Fruit fly (Drosophila melanogaster): ENCODE measurements around the gene Bin1.
A peak's percentile ranks its signal among the peaks of the same experiment; 100 is the strongest.

The Bin1 gene

dm6 chr3R:16206162-16206561 lies 16.8 kb upstream of the Bin1 start:
- TF ChIP-seq fru (GFP tag; optimal IDR thresholded peaks at IDR 0.05) (no peak), Sp1 (GFP tag; optimal IDR thresholded peaks at IDR 0.05) (peak; percentile 18), HLH106 (tag; optimal IDR thresholded peaks at IDR 0.05) (peak; percentile 6)

DNA sequence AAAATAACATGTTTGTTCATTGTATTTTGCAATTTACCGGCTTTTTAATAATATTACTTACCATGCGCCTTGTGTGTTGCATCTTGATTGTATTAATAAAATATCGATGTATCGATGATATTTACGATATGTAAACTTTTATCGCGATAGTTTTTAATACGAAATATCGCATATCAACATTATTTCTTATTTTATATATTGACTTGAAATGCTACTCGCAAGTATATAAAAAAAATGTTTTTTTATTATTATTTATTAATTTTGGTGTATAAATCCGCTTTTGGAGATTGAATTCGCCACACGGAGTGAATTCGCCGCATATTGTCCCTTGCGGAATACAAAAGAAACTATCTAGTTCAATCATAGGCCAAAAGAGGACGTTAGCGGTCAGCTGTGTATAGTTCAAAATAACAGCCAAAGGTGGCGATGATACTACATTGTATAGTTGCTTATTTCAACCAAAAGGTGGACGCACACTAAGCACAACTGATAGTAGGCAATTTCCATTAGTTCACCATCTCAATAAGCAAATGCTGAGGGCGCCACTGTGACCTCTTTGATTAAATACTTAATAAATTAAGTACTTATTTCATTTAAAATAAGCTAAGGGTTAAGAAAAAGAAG lies 15.9 kb upstream of the Bin1 start, which contains the start of gene mtSSB:
TSS of gene mtSSB (minus strand) at position 96 of the 624 bp plus-strand sequence.
- no peak for TF ChIP-seq Dif (GFP tag; optimal IDR thresholded peaks at IDR 0.05; ENCODE audit: partially characterized antibody)
- TF ChIP-seq Abd-B (GFP tag; optimal IDR thresholded peaks at IDR 0.05), result no peak
- no peak for TF ChIP-seq woc (GFP tag; optimal IDR thresholded peaks at IDR 0.05)
- TF ChIP-seq rgr (GFP tag; optimal IDR thresholded peaks at IDR 0.05), result peak; percentile 93
- TF ChIP-seq Sp1 (GFP tag; optimal IDR thresholded peaks at IDR 0.05), result no peak
- peak; percentile 36 for TF ChIP-seq Vsx2 (GFP tag; optimal IDR thresholded peaks at IDR 0.05; ENCODE audit: partially characterized antibody)
- peak; percentile 88 for TF ChIP-seq br (GFP tag; optimal IDR thresholded peaks at IDR 0.05)
- TF ChIP-seq dl (GFP tag; optimal IDR thresholded peaks at IDR 0.05; ENCODE audit: insufficient read depth in 1 of 2, partially characterized antibody in 2 of 2), result peak in 1 of 2 experiments; percentile 2
- TF ChIP-seq GATAd (GFP tag; optimal IDR thresholded peaks at IDR 0.05), result no peak
- peak; percentile 83 for TF ChIP-seq fru (GFP tag; optimal IDR thresholded peaks at IDR 0.05)
- no peak for TF ChIP-seq Mio (GFP tag; optimal IDR thresholded peaks at IDR 0.05)
- no peak for TF ChIP-seq lola (GFP tag; optimal IDR thresholded peaks at IDR 0.05)
- TF ChIP-seq tai (GFP tag; optimal IDR thresholded peaks at IDR 0.05), result peak; percentile 92
- TF ChIP-seq ey (GFP tag; optimal IDR thresholded peaks at IDR 0.05), result peak; percentile 83
- TF ChIP-seq brk (GFP tag; optimal IDR thresholded peaks at IDR 0.05), result peak; percentile 84
- TF ChIP-seq sage (GFP tag; optimal IDR thresholded peaks at IDR 0.05), result peak; percentile 52
- TF ChIP-seq h (GFP tag; optimal IDR thresholded peaks at IDR 0.05), result peak; percentile 91
- no peak for TF ChIP-seq Rel (GFP tag; optimal IDR thresholded peaks at IDR 0.05)
- TF ChIP-seq Rel (tag; optimal IDR thresholded peaks at IDR 0.05), result peak; percentile 42
- peak; percentile 38 for TF ChIP-seq jim (GFP tag; optimal IDR thresholded peaks at IDR 0.05)
- TF ChIP-seq CrebA (GFP tag; optimal IDR thresholded peaks at IDR 0.05; ENCODE audit: borderline replicate concordance), result no peak
- TF ChIP-seq CG32264 (GFP tag; optimal IDR thresholded peaks at IDR 0.05), result no peak
- no peak for TF ChIP-seq Hr78 (GFP tag; optimal IDR thresholded peaks at IDR 0.05)
- TF ChIP-seq N (GFP tag; optimal IDR thresholded peaks at IDR 0.05), result no peak
- TF ChIP-seq Jra (GFP tag; optimal IDR thresholded peaks at IDR 0.05), result peak; percentile 83
- TF ChIP-seq Hr83 (GFP tag; optimal IDR thresholded peaks at IDR 0.05; ENCODE audit: poor library complexity, severe bottlenecking), result peak; percentile 98
- TF ChIP-seq Myc (optimal IDR thresholded peaks at IDR 0.05), result peak; percentile 95
- TF ChIP-seq foxo (GFP tag; optimal IDR thresholded peaks at IDR 0.05), result peak in 1 of 2 experiments; percentile 93
- TF ChIP-seq pan (optimal IDR thresholded peaks at IDR 0.05), result no peak
- TF ChIP-seq HLH106 (tag; optimal IDR thresholded peaks at IDR 0.05), result peak; percentile 78
- TF ChIP-seq Hnf4 (GFP tag; optimal IDR thresholded peaks at IDR 0.05), result peak; percentile 91
- TF ChIP-seq dmrt93B (GFP tag; optimal IDR thresholded peaks at IDR 0.05), result peak; percentile 52
- TF ChIP-seq Dfd (GFP tag; optimal IDR thresholded peaks at IDR 0.05), result no peak
- peak; percentile 79 for TF ChIP-seq psq (GFP tag; optimal IDR thresholded peaks at IDR 0.05)
- TF ChIP-seq usp (GFP tag; optimal IDR thresholded peaks at IDR 0.05), result no peak
- TF ChIP-seq dsf (GFP tag; optimal IDR thresholded peaks at IDR 0.05; ENCODE audit: borderline replicate concordance), result peak; percentile 67
- TF ChIP-seq OdsH (GFP tag; optimal IDR thresholded peaks at IDR 0.05), result peak; percentile 90
- TF ChIP-seq sv (GFP tag; optimal IDR thresholded peaks at IDR 0.05), result peak; percentile 69
- peak; percentile 65 for TF ChIP-seq CG9705 (GFP tag; optimal IDR thresholded peaks at IDR 0.05)

- peak; percentile 82 for TF ChIP-seq Dif (GFP tag; optimal IDR thresholded peaks at IDR 0.05; ENCODE audit: partially characterized antibody)
- TF ChIP-seq dl (GFP tag; optimal IDR thresholded peaks at IDR 0.05; ENCODE audit: insufficient read depth in 1 of 2, partially characterized antibody in 2 of 2), result peak; percentile 35 to 64
- TF ChIP-seq ey (GFP tag; optimal IDR thresholded peaks at IDR 0.05), result no peak
- no peak for TF ChIP-seq sv (GFP tag; optimal IDR thresholded peaks at IDR 0.05)
- TF ChIP-seq CrebA (GFP tag; optimal IDR thresholded peaks at IDR 0.05; ENCODE audit: borderline replicate concordance), result no peak
Observed at dm6 chr3R:16203025-16203421, 13.7 kb upstream of the Bin1 start, which contains the start of the genes CG6126 and CG31287. TSS of gene CG6126 (minus strand) at chr3R:16203083. TSS of gene CG31287 (plus strand) at chr3R:16203371.

All from whole organism, wandering third instar larva.